Fruit fly (Drosophila melanogaster) whole organism, embryonic: Measurements from ENCODE around the gene CG13949.

Experiments
- Abd-B ChIP-seq: fragments of 200-800 bp; sonication (Bioruptor generic); optimal IDR thresholded peaks from 2 replicates; lab custom pipeline; 2018; ENCODE audit warnings: missing biosample characterization, mild to moderate bottlenecking, missing genetic modification characterization, moderate library complexity
- CG11723 ChIP-seq: fragments of 200-800 bp; sonication (Bioruptor generic); optimal IDR thresholded peaks from 2 replicates; lab custom pipeline; 2017; ENCODE audit warnings: missing biosample characterization, mild to moderate bottlenecking, missing genetic modification characterization
- CG12219 ChIP-seq: fragments of 200-800 bp; sonication (Bioruptor generic); optimal IDR thresholded peaks from 3 replicates; lab custom pipeline; 2018; ENCODE audit warnings: missing biosample characterization, mild to moderate bottlenecking, missing genetic modification characterization
- CG12236 ChIP-seq: fragments of 200-800 bp; sonication (Bioruptor generic); optimal IDR thresholded peaks from 2 replicates; lab custom pipeline; 2016; ENCODE audit warnings: missing biosample characterization, missing genetic modification characterization
- CG13775 ChIP-seq: fragments of 200-800 bp; sonication (Bioruptor generic); optimal IDR thresholded peaks from 3 replicates; lab custom pipeline; 2017; ENCODE audit warnings: missing biosample characterization, mild to moderate bottlenecking, missing genetic modification characterization
- CG14050 ChIP-seq: fragments of 200-800 bp; sonication (Bioruptor generic); IDR thresholded peaks from 3 replicates; pipeline ENCODE4 v1.3.6; 2022; ENCODE audit warnings: missing biosample characterization, missing genetic modification characterization
- CG15514 ChIP-seq: fragments of 200-800 bp; sonication (Bioruptor generic); optimal IDR thresholded peaks from 3 replicates; lab custom pipeline; 2017; ENCODE audit warnings: missing biosample characterization, missing genetic modification characterization, mild to moderate bottlenecking, moderate library complexity, missing genetic modification reagents
- CG16863 ChIP-seq: fragments of 200-800 bp; sonication (Bioruptor generic); optimal IDR thresholded peaks from 3 replicates; lab custom pipeline; 2016; ENCODE audit warnings: missing biosample characterization, missing genetic modification characterization
- CG17385 ChIP-seq: fragments of 200-800 bp; sonication (Bioruptor generic); optimal IDR thresholded peaks from 3 replicates; lab custom pipeline; 2018; ENCODE audit warnings: missing biosample characterization, mild to moderate bottlenecking, missing genetic modification characterization
- CG17912 ChIP-seq: fragments of 200-800 bp; sonication (Bioruptor generic); optimal IDR thresholded peaks from 2 replicates; lab custom pipeline; 2018; ENCODE audit warnings: missing biosample characterization, mild to moderate bottlenecking, missing genetic modification characterization
- CG18262 ChIP-seq: fragments of 200-800 bp; optimal IDR thresholded peaks from 3 replicates; lab custom pipeline; 2019; ENCODE audit warnings: missing biosample characterization, mild to moderate bottlenecking, missing genetic modification characterization, moderate library complexity
- CG2712 ChIP-seq: fragments of 200-800 bp; optimal IDR thresholded peaks from 3 replicates; lab custom pipeline; 2019; ENCODE audit warnings: missing biosample characterization, mild to moderate bottlenecking, missing genetic modification characterization, moderate library complexity
- CG2889 ChIP-seq: fragments of 200-800 bp; sonication (Bioruptor generic); IDR thresholded peaks from 3 replicates; pipeline ENCODE4 v1.3.6; 2022; ENCODE audit warnings: missing biosample characterization, missing genetic modification characterization
- CG30431 ChIP-seq: fragments of 200-800 bp; sonication (Bioruptor generic); optimal IDR thresholded peaks from 2 replicates; lab custom pipeline; 2017; ENCODE audit warnings: missing biosample characterization, missing genetic modification characterization
- CG31365 ChIP-seq: fragments of 200-800 bp; sonication (Bioruptor generic); optimal IDR thresholded peaks from 2 replicates; lab custom pipeline; 2018; ENCODE audit warnings: missing biosample characterization, mild to moderate bottlenecking, missing genetic modification characterization
- CG34376 ChIP-seq: fragments of 200-800 bp; sonication (Bioruptor generic); optimal IDR thresholded peaks from 2 replicates; lab custom pipeline; 2018; ENCODE audit warnings: missing biosample characterization, mild to moderate bottlenecking, missing genetic modification characterization
- CG6254 ChIP-seq: fragments of 200-800 bp; sonication (Bioruptor generic); optimal IDR thresholded peaks from 3 replicates; lab custom pipeline; 2017; ENCODE audit warnings: mild to moderate bottlenecking, missing biosample characterization, missing genetic modification reagents, missing genetic modification characterization
- CG6654 ChIP-seq: fragments of 200-800 bp; sonication (Bioruptor generic); optimal IDR thresholded peaks from 2 replicates; lab custom pipeline; 2017; ENCODE audit warnings: missing biosample characterization, mild to moderate bottlenecking, missing genetic modification characterization
- CTCF ChIP-seq: fragments of 200-800 bp; sonication (Bioruptor generic); optimal IDR thresholded peaks from 2 replicates; lab custom pipeline; 2017; ENCODE audit warnings: missing biosample characterization, mild to moderate bottlenecking, missing genetic modification characterization, moderate library complexity
- CrebB ChIP-seq: fragments of 200-800 bp; sonication (Bioruptor generic); optimal IDR thresholded peaks from 3 replicates; lab custom pipeline; 2018; ENCODE audit warnings: missing biosample characterization, mild to moderate bottlenecking, missing genetic modification characterization
- D ChIP-seq, 2 experiments: fragments of 200-800 bp in 1 of 2; fragments of >200 bp in 1 of 2; sonication (Bioruptor generic) in 1 of 2; optimal IDR thresholded peaks; 2 replicates in 1 of 2; 3 replicates in 1 of 2; lab custom pipeline; 2017; ENCODE audit warnings: mild to moderate bottlenecking in 1 of 2, missing biosample characterization in 1 of 2, missing genetic modification characterization in 1 of 2, missing genetic modification reagents in 1 of 2
- Dbx ChIP-seq: fragments of 200-800 bp; sonication (Bioruptor generic); IDR thresholded peaks from 3 replicates; pipeline ENCODE4 v1.3.6; 2022; ENCODE audit warnings: missing biosample characterization, missing genetic modification characterization
- Dfd ChIP-seq, 2 experiments: fragments of >200 bp; optimal IDR thresholded peaks; 2 replicates each; lab custom pipeline; 2017; ENCODE audit warnings: missing biosample characterization in 2 of 2, missing genetic modification characterization in 2 of 2
- Dref ChIP-seq: fragments of 200-800 bp; sonication (Bioruptor generic); IDR thresholded peaks from 2 replicates; pipeline ENCODE4 v1.3.6; 2022; ENCODE audit warnings: missing biosample characterization, missing genetic modification characterization
- Eip74EF ChIP-seq, 2 experiments: fragments of 200-800 bp in 1 of 2; fragments of >200 bp in 1 of 2; sonication (Bioruptor generic) in 1 of 2; optimal IDR thresholded peaks; 2 replicates each; lab custom pipeline; 2017 to 2019; ENCODE audit warnings: missing biosample characterization in 2 of 2, missing genetic modification characterization in 2 of 2, mild to moderate bottlenecking in 1 of 2, moderate library complexity in 1 of 2
- Ets97D ChIP-seq: fragments of 200-800 bp; sonication (Bioruptor generic); optimal IDR thresholded peaks from 3 replicates; lab custom pipeline; 2016; ENCODE audit warnings: missing biosample characterization, missing genetic modification characterization
- Fer1 ChIP-seq: fragments of 200-800 bp; sonication (Bioruptor generic); optimal IDR thresholded peaks from 2 replicates; lab custom pipeline; 2017; ENCODE audit warnings: missing biosample characterization, mild to moderate bottlenecking, missing genetic modification characterization
- Hmx ChIP-seq: fragments of 200-800 bp; sonication (Bioruptor generic); optimal IDR thresholded peaks from 2 replicates; lab custom pipeline; 2016; ENCODE audit warnings: missing biosample characterization, missing genetic modification characterization
- Mad ChIP-seq: fragments of 200-800 bp; sonication (Bioruptor generic); optimal IDR thresholded peaks from 2 replicates; lab custom pipeline; 2016; ENCODE audit warnings: missing biosample characterization, missing genetic modification characterization
- Opbp ChIP-seq: fragments of 200-800 bp; sonication (Bioruptor generic); IDR thresholded peaks from 3 replicates; pipeline ENCODE4 v1.3.6; 2022; ENCODE audit warnings: missing biosample characterization, missing genetic modification characterization; ENCODE audit not compliant: partially characterized antibody
- PHDP ChIP-seq: fragments of 200-800 bp; sonication (Bioruptor generic); optimal IDR thresholded peaks from 3 replicates; lab custom pipeline; 2018; ENCODE audit warnings: missing biosample characterization, mild to moderate bottlenecking, missing genetic modification characterization, moderate library complexity
- Spps ChIP-seq: fragments of 200-800 bp; sonication (Bioruptor generic); optimal IDR thresholded peaks from 2 replicates; lab custom pipeline; 2018; ENCODE audit warnings: missing biosample characterization, mild to moderate bottlenecking, missing genetic modification characterization
- ara ChIP-seq: fragments of 200-800 bp; sonication (Bioruptor generic); IDR thresholded peaks from 2 replicates; pipeline ENCODE4 v1.3.6; 2022; ENCODE audit warnings: missing biosample characterization, missing genetic modification characterization
- bab2 ChIP-seq: fragments of 200-800 bp; sonication (Bioruptor generic); optimal IDR thresholded peaks from 2 replicates; lab custom pipeline; 2016; ENCODE audit warnings: missing biosample characterization, missing genetic modification characterization
- bigmax ChIP-seq: fragments of 200-800 bp; sonication (Bioruptor generic); optimal IDR thresholded peaks from 2 replicates; lab custom pipeline; 2018; ENCODE audit warnings: missing biosample characterization, mild to moderate bottlenecking, missing genetic modification characterization
- caup ChIP-seq: fragments of 200-800 bp; sonication (Bioruptor generic); optimal IDR thresholded peaks from 3 replicates; lab custom pipeline; 2017; ENCODE audit warnings: missing biosample characterization, mild to moderate bottlenecking, missing genetic modification characterization, moderate library complexity; ENCODE audit not compliant: severe bottlenecking
- dmrt11E ChIP-seq: fragments of 200-800 bp; sonication (Bioruptor generic); optimal IDR thresholded peaks from 3 replicates; lab custom pipeline; 2018; ENCODE audit warnings: missing biosample characterization, mild to moderate bottlenecking, missing genetic modification characterization, moderate library complexity
- emc ChIP-seq: fragments of 200-800 bp; sonication (Bioruptor generic); optimal IDR thresholded peaks from 2 replicates; lab custom pipeline; 2016; ENCODE audit warnings: missing biosample characterization, missing genetic modification characterization
- eyg ChIP-seq: fragments of 200-800 bp; sonication (Bioruptor generic); optimal IDR thresholded peaks from 3 replicates; lab custom pipeline; 2016; ENCODE audit warnings: missing biosample characterization, missing genetic modification characterization
- lov ChIP-seq, 2 experiments: fragments of 200-800 bp in 1 of 2; fragments of >200 bp in 1 of 2; sonication (Bioruptor generic) in 1 of 2; IDR thresholded peaks in 1 of 2; optimal IDR thresholded peaks in 1 of 2; 2 replicates in 1 of 2; 3 replicates in 1 of 2; pipeline versions ENCODE4 v1.3.6 to Lab custom; 2017 to 2022; ENCODE audit warnings: missing biosample characterization in 1 of 2, missing genetic modification characterization in 1 of 2
- mam ChIP-seq: fragments of 200-800 bp; sonication (Bioruptor generic); optimal IDR thresholded peaks from 3 replicates; lab custom pipeline; 2016; ENCODE audit warnings: missing biosample characterization, missing genetic modification characterization
- row ChIP-seq: fragments of 200-800 bp; sonication (Bioruptor generic); IDR thresholded peaks from 3 replicates; pipeline ENCODE4 v1.3.6; 2022; ENCODE audit warnings: missing biosample characterization, missing genetic modification characterization
- sens ChIP-seq: fragments of 200-800 bp; sonication (Bioruptor generic); peaks from one replicate; lab custom pipeline; 2016; ENCODE audit warnings: missing biosample characterization, missing genetic modification characterization
- seq ChIP-seq: fragments of 200-800 bp; sonication (Bioruptor generic); IDR thresholded peaks from 2 replicates; pipeline ENCODE4 v1.3.6; 2022; ENCODE audit warnings: missing biosample characterization, missing genetic modification characterization
- shn ChIP-seq: fragments of 200-800 bp; sonication (Bioruptor generic); optimal IDR thresholded peaks from 3 replicates; lab custom pipeline; 2016; ENCODE audit warnings: missing biosample characterization, missing genetic modification characterization
- sima ChIP-seq: fragments of 200-800 bp; sonication (Bioruptor generic); optimal IDR thresholded peaks from 2 replicates; lab custom pipeline; 2016; ENCODE audit warnings: missing biosample characterization, missing genetic modification characterization
- stc ChIP-seq: fragments of 200-800 bp; sonication (Bioruptor generic); IDR thresholded peaks from 2 replicates; pipeline ENCODE4 v1.3.6; 2022; ENCODE audit warnings: missing biosample characterization, missing genetic modification characterization
- tna ChIP-seq: fragments of 200-800 bp; sonication (Bioruptor generic); IDR thresholded peaks from 2 replicates; pipeline ENCODE4 v1.3.6; 2022; ENCODE audit warnings: missing biosample characterization, missing genetic modification characterization; ENCODE audit not compliant: partially characterized antibody
- toy ChIP-seq: fragments of 200-800 bp; sonication (Bioruptor generic); IDR thresholded peaks from 2 replicates; pipeline ENCODE4 v1.3.6; 2022; ENCODE audit warnings: missing biosample characterization, missing genetic modification characterization

The CG13949 gene

dm6 chr2L:845341-846004, 9.7 kb upstream of the CG13949 start (continued):
- peak; percentile 58 for TF ChIP-seq CG6654 (GFP tag; lab: Kevin White, UChicago)
- TF ChIP-seq CG34376, result peak; percentile 67
- peak; percentile 80 for TF ChIP-seq emc (GFP tag; lab: Kevin White, UChicago)
- no peak; the same call in 1 of the 2 replicates for TF ChIP-seq toy (GFP tag; lab: Robert Waterston, UW)
- TF ChIP-seq Mad (GFP tag; lab: Kevin White, UChicago), result peak; percentile 55
- TF ChIP-seq Dbx (GFP tag; lab: Robert Waterston, UW), result peak; percentile 92
- peak; percentile 87 for TF ChIP-seq CG2712 (tag; lab: Kevin White, UChicago)
- peak; percentile 86 for TF ChIP-seq ara (GFP tag; lab: Robert Waterston, UW)
- peak; percentile 88 for TF ChIP-seq CG16863
- peak; percentile 72 for TF ChIP-seq CG11723
- peak; percentile 85 for TF ChIP-seq shn (GFP tag; lab: Kevin White, UChicago)
- peak; percentile 84 for TF ChIP-seq CG17385 (GFP tag; lab: Kevin White, UChicago)
- peak; percentile 84 for TF ChIP-seq CG2889
- peak; percentile 90 for TF ChIP-seq Fer1 (GFP tag; lab: Kevin White, UChicago)
- TF ChIP-seq CTCF, result peak; percentile 50
- peak; percentile 81 for TF ChIP-seq seq (GFP tag; lab: Robert Waterston, UW)
- peak in 1 of 2 experiments; percentile 82 for TF ChIP-seq Eip74EF (GFP tag; optimal IDR thresholded peaks at IDR 0.05; lab: Kevin White, UChicago)
- peak; percentile 85 for TF ChIP-seq bab2
- peak; percentile 60 for TF ChIP-seq CG12236
- TF ChIP-seq Opbp, result no peak
- TF ChIP-seq eyg (GFP tag; lab: Kevin White, UChicago), result peak; percentile 68
- TF ChIP-seq D (optimal IDR thresholded peaks at IDR 0.05; lab: Kevin White, UChicago), result no peak
- TF ChIP-seq D (GFP tag; optimal IDR thresholded peaks at IDR 0.05; lab: Kevin White, UChicago), result peak; percentile 82
- TF ChIP-seq stc, result peak; percentile 88
- TF ChIP-seq CG30431 (GFP tag; lab: Kevin White, UChicago), result peak; percentile 75
- TF ChIP-seq sens (GFP tag; lab: Kevin White, UChicago), result peak; percentile 96
- TF ChIP-seq CG6254 (GFP tag; lab: Kevin White, UChicago), result peak; percentile 74
- peak; percentile 82 for TF ChIP-seq CrebB (tag; lab: Kevin White, UChicago)
- TF ChIP-seq Ets97D, result peak; percentile 59
- peak; percentile 6 for TF ChIP-seq Spps
- no peak for TF ChIP-seq bigmax (GFP tag; lab: Kevin White, UChicago)
- peak; percentile 50 for TF ChIP-seq sima (GFP tag; lab: Kevin White, UChicago)
- TF ChIP-seq CG13775 (GFP tag; lab: Kevin White, UChicago), result peak; percentile 59
- peak; percentile 93 for TF ChIP-seq row
- TF ChIP-seq CG18262 (tag; lab: Kevin White, UChicago), result peak; percentile 80
- TF ChIP-seq lov (optimal IDR thresholded peaks at IDR 0.05; lab: Kevin White, UChicago), result no peak
- TF ChIP-seq lov (GFP tag; IDR thresholded peaks at IDR 0.05; lab: Robert Waterston, UW), result peak; percentile 78; the same call in 1 of the 3 replicates
- peak; percentile 90 for TF ChIP-seq mam (GFP tag; lab: Kevin White, UChicago)
- no peak for TF ChIP-seq Dfd (GFP tag; optimal IDR thresholded peaks at IDR 0.05; lab: Kevin White, UChicago)
- peak; percentile 88 for TF ChIP-seq CG12219
- TF ChIP-seq CG31365 (tag; lab: Kevin White, UChicago), result peak; percentile 76
- TF ChIP-seq dmrt11E, result peak; percentile 35
- TF ChIP-seq Hmx (GFP tag; lab: Kevin White, UChicago), result no peak
- peak; percentile 82 for TF ChIP-seq caup
- TF ChIP-seq Abd-B (GFP tag; lab: Kevin White, UChicago), result peak; percentile 78
- TF ChIP-seq CG15514 (GFP tag; lab: Kevin White, UChicago), result peak; percentile 77
- peak; percentile 88 for TF ChIP-seq PHDP
- TF ChIP-seq tna (GFP tag; lab: Robert Waterston, UW), result no peak
- TF ChIP-seq CG17912 (GFP tag; lab: Kevin White, UChicago), result peak; percentile 7
- TF ChIP-seq Dref, result peak; percentile 38; the same call in 1 of the 2 replicates
- TF ChIP-seq CG14050 (GFP tag; lab: Robert Waterston, UW), result peak; percentile 88
